Worm (Caenorhabditis elegans) whole organism, L4 larva: ENCODE measurements around the gene pqn-18.

Experiments used
- D1046.2 ChIP-seq: fragments of 200-800 bp; sonication (Bioruptor generic); IDR thresholded peaks from 2 replicates; pipeline ENCODE4 v1.3.6; 2022; ENCODE audit warnings: missing genetic modification characterization, missing compliant biosample characterization
- F37D6.2 ChIP-seq: sonication (generic microtip); optimal IDR thresholded peaks from 2 replicates; lab custom pipeline; 2016; ENCODE audit warnings: mild to moderate bottlenecking, missing genetic modification characterization, missing compliant biosample characterization
- F49E8.2 ChIP-seq: sonication (generic microtip); optimal IDR thresholded peaks from 2 replicates; lab custom pipeline; 2016; ENCODE audit warnings: missing compliant biosample characterization, mild to moderate bottlenecking, missing genetic modification characterization, borderline replicate concordance
- T20F7.1 ChIP-seq: fragments of 200-800 bp; sonication (Bioruptor generic); optimal IDR thresholded peaks from 2 replicates; lab custom pipeline; 2018; ENCODE audit warnings: mild to moderate bottlenecking, missing genetic modification characterization, missing compliant biosample characterization
- Y5F2A.4 ChIP-seq: fragments of 200-800 bp; sonication (Bioruptor generic); optimal IDR thresholded peaks from 2 replicates; lab custom pipeline; 2018; ENCODE audit warnings: mild to moderate bottlenecking, missing genetic modification characterization, missing compliant biosample characterization
- ZK546.5 ChIP-seq, 2 experiments: sonication (generic microtip); optimal IDR thresholded peaks; 2 replicates each; lab custom pipeline; 2017; ENCODE audit warnings: missing biosample characterization in 2 of 2, missing genetic modification characterization in 2 of 2
- attf-4 ChIP-seq: sonication (generic microtip); optimal IDR thresholded peaks from 3 replicates; lab custom pipeline; 2017; ENCODE audit warnings: missing biosample characterization, missing genetic modification characterization
- ceh-20 ChIP-seq: fragments of 200-800 bp; sonication (Bioruptor generic); IDR thresholded peaks from 2 replicates; pipeline ENCODE4 v1.3.6; 2022; ENCODE audit warnings: missing genetic modification reagents, missing genetic modification characterization, missing compliant biosample characterization
- ceh-28 ChIP-seq: fragments of 150-350 bp; optimal IDR thresholded peaks from 2 replicates; lab custom pipeline; 2014; ENCODE audit warnings: missing biosample characterization, missing genetic modification reagents, missing genetic modification characterization
- ceh-32 ChIP-seq: sonication (generic microtip); optimal IDR thresholded peaks from 2 replicates; lab custom pipeline; 2016; ENCODE audit warnings: mild to moderate bottlenecking, missing genetic modification characterization, missing compliant biosample characterization; ENCODE audit not compliant: poor library complexity
- ceh-62 ChIP-seq: sonication (generic microtip); optimal IDR thresholded peaks from 2 replicates; lab custom pipeline; 2017; ENCODE audit warnings: missing biosample characterization, missing genetic modification characterization
- ceh-82 ChIP-seq: sonication (generic microtip); optimal IDR thresholded peaks from 2 replicates; lab custom pipeline; 2017; ENCODE audit warnings: missing biosample characterization, missing genetic modification characterization
- ces-1 ChIP-seq: fragments of 150-350 bp; sonication (generic microtip); optimal IDR thresholded peaks from 4 replicates; lab custom pipeline; 2014; ENCODE audit warnings: missing biosample characterization, missing genetic modification reagents, missing genetic modification characterization
- cey-2 ChIP-seq: sonication (generic microtip); optimal IDR thresholded peaks from 3 replicates; lab custom pipeline; 2017; ENCODE audit warnings: missing genetic modification characterization, mild to moderate bottlenecking, missing compliant biosample characterization, antibody characterized with exemption, borderline replicate concordance; ENCODE audit not compliant: insufficient read depth
- daf-12 ChIP-seq: fragments of 150-350 bp; optimal IDR thresholded peaks from 2 replicates; lab custom pipeline; 2014; ENCODE audit warnings: missing biosample characterization, missing genetic modification reagents, missing genetic modification characterization
- daf-19 ChIP-seq: fragments of 200-800 bp; sonication (Bioruptor generic); conservative IDR thresholded peaks from 2 replicates; pipeline ENCODE4 v1.3.6; 2022; ENCODE audit warnings: missing genetic modification characterization, missing compliant biosample characterization
- dmd-8 ChIP-seq: fragments of 200-800 bp; sonication (Bioruptor generic); IDR thresholded peaks from 2 replicates; pipeline ENCODE4 v1.3.6; 2022; ENCODE audit warnings: missing genetic modification characterization, missing compliant biosample characterization
- dpl-1 ChIP-seq: fragments of 150-350 bp; optimal IDR thresholded peaks from 2 replicates; lab custom pipeline; 2014; ENCODE audit warnings: missing biosample characterization, missing genetic modification reagents, missing genetic modification characterization
- duxl-1 ChIP-seq: sonication (generic microtip); optimal IDR thresholded peaks from 2 replicates; lab custom pipeline; 2016; ENCODE audit warnings: mild to moderate bottlenecking, missing genetic modification characterization, moderate library complexity, missing compliant biosample characterization; ENCODE audit not compliant: poor library complexity
- dve-1 ChIP-seq: sonication (generic microtip); optimal IDR thresholded peaks from 2 replicates; lab custom pipeline; 2017; ENCODE audit warnings: antibody characterized with exemption, mild to moderate bottlenecking, missing genetic modification characterization, missing compliant biosample characterization; ENCODE audit not compliant: insufficient read depth
- egl-27 ChIP-seq: sonication (generic microtip); optimal IDR thresholded peaks from 3 replicates; lab custom pipeline; 2017; ENCODE audit warnings: missing biosample characterization, missing genetic modification reagents, missing genetic modification characterization
- fos-1 ChIP-seq: fragments of 150-350 bp; optimal IDR thresholded peaks from 2 replicates; lab custom pipeline; 2014; ENCODE audit warnings: missing biosample characterization, missing genetic modification characterization
- gei-8 ChIP-seq: fragments of 200-800 bp; sonication (Bioruptor generic); optimal IDR thresholded peaks from 2 replicates; lab custom pipeline; 2018; ENCODE audit warnings: mild to moderate bottlenecking, missing genetic modification characterization, missing compliant biosample characterization
- hif-1 ChIP-seq, 2 experiments: sonication (generic microtip); optimal IDR thresholded peaks; 2 replicates each; lab custom pipeline; 2016 to 2017; ENCODE audit warnings: missing compliant biosample characterization in 2 of 2, missing genetic modification characterization in 2 of 2, missing genetic modification reagents in 2 of 2, missing genotype in 2 of 2, mild to moderate bottlenecking in 1 of 2
- jun-1 ChIP-seq: fragments of 150-350 bp; optimal IDR thresholded peaks from 2 replicates; lab custom pipeline; 2014; ENCODE audit warnings: missing biosample characterization, missing genetic modification reagents, missing genetic modification characterization
- lin-1 ChIP-seq: fragments of 200-800 bp; sonication (Bioruptor generic); IDR thresholded peaks from 2 replicates; pipeline ENCODE4 v1.3.6; 2022; ENCODE audit warnings: missing genetic modification reagents, missing genetic modification characterization, missing compliant biosample characterization
- lin-38 ChIP-seq: fragments of 200-800 bp; sonication (Bioruptor generic); IDR thresholded peaks from 2 replicates; pipeline ENCODE4 v1.3.6; 2022; ENCODE audit warnings: missing genetic modification reagents, missing genetic modification characterization, missing compliant biosample characterization
- lsy-2 ChIP-seq, 2 experiments: fragments of 150-350 bp in 1 of 2; sonication (generic microtip) in 1 of 2; optimal IDR thresholded peaks; 2 replicates each; lab custom pipeline; 2014 to 2017; ENCODE audit warnings: missing biosample characterization in 2 of 2, missing genetic modification characterization in 2 of 2
- mdl-1 ChIP-seq, 2 experiments: fragments of 150-350 bp in 1 of 2; sonication (generic microtip) in 1 of 2; optimal IDR thresholded peaks; 2 replicates each; lab custom pipeline; 2014 to 2017; ENCODE audit warnings: missing biosample characterization in 2 of 2, missing genetic modification characterization in 2 of 2
- mep-1 ChIP-seq: fragments of 150-350 bp; sonication (generic microtip); optimal IDR thresholded peaks from 3 replicates; lab custom pipeline; 2014; ENCODE audit warnings: missing biosample characterization, missing genetic modification characterization
- mxl-2 ChIP-seq: fragments of 200-800 bp; sonication (Bioruptor generic); conservative IDR thresholded peaks from 2 replicates; pipeline ENCODE4 v1.3.6; 2022; ENCODE audit warnings: missing genetic modification reagents, missing genetic modification characterization, missing compliant biosample characterization
- nhr-10 ChIP-seq: fragments of 150-350 bp; optimal IDR thresholded peaks from 2 replicates; lab custom pipeline; 2014; ENCODE audit warnings: missing biosample characterization, missing genetic modification characterization
- nhr-102 ChIP-seq: sonication (generic microtip); optimal IDR thresholded peaks from 2 replicates; lab custom pipeline; 2016; ENCODE audit warnings: mild to moderate bottlenecking, missing genetic modification characterization, moderate library complexity, missing compliant biosample characterization
- nhr-28 ChIP-seq: fragments of 150-350 bp; optimal IDR thresholded peaks from 2 replicates; lab custom pipeline; 2014; ENCODE audit warnings: missing biosample characterization, missing genetic modification characterization
- nhr-41 ChIP-seq: fragments of 200-800 bp; sonication (Bioruptor generic); IDR thresholded peaks from 2 replicates; pipeline ENCODE4 v1.3.6; 2022; ENCODE audit warnings: missing genetic modification reagents, missing genetic modification characterization, missing compliant biosample characterization
- nhr-42 ChIP-seq: fragments of 200-800 bp; sonication (Bioruptor generic); IDR thresholded peaks from 2 replicates; pipeline ENCODE4 v1.3.6; 2022; ENCODE audit warnings: missing genetic modification characterization, missing compliant biosample characterization
- nhr-48 ChIP-seq: sonication (generic microtip); optimal IDR thresholded peaks from 2 replicates; lab custom pipeline; 2016; ENCODE audit warnings: mild to moderate bottlenecking, missing genetic modification characterization, missing compliant biosample characterization
- nhr-6 ChIP-seq: fragments of 150-350 bp; optimal IDR thresholded peaks from 2 replicates; lab custom pipeline; 2014; ENCODE audit warnings: missing biosample characterization, missing genetic modification characterization
- nhr-76 ChIP-seq: fragments of 150-350 bp; optimal IDR thresholded peaks from 2 replicates; lab custom pipeline; 2014; ENCODE audit warnings: missing biosample characterization, missing genetic modification characterization
- nhr-77 ChIP-seq: fragments of 150-350 bp; optimal IDR thresholded peaks from 2 replicates; lab custom pipeline; 2014; ENCODE audit warnings: missing biosample characterization, missing genetic modification characterization
- rbr-2 ChIP-seq: sonication (generic microtip); optimal IDR thresholded peaks from 2 replicates; lab custom pipeline; 2016; ENCODE audit warnings: missing genotype, missing genetic modification characterization, missing compliant biosample characterization
- saeg-2 ChIP-seq: fragments of 200-800 bp; sonication (Bioruptor generic); IDR thresholded peaks from 2 replicates; pipeline ENCODE4 v1.3.6; 2022; ENCODE audit warnings: missing genetic modification reagents, missing genetic modification characterization, missing compliant biosample characterization
- sdz-12 ChIP-seq: fragments of 200-800 bp; sonication (Bioruptor generic); optimal IDR thresholded peaks from 2 replicates; lab custom pipeline; 2018; ENCODE audit warnings: mild to moderate bottlenecking, missing genetic modification characterization, missing compliant biosample characterization
- skn-1 ChIP-seq: fragments of 150-350 bp; optimal IDR thresholded peaks from 2 replicates; lab custom pipeline; 2014; ENCODE audit warnings: missing biosample characterization, missing genetic modification characterization
- snpc-4 ChIP-seq: fragments of 150-350 bp; optimal IDR thresholded peaks from 2 replicates; lab custom pipeline; 2014; ENCODE audit warnings: missing biosample characterization, missing genetic modification characterization
- spr-3 ChIP-seq: fragments of 200-800 bp; sonication (Bioruptor generic); optimal IDR thresholded peaks from 2 replicates; lab custom pipeline; 2018; ENCODE audit warnings: mild to moderate bottlenecking, missing genetic modification characterization, missing compliant biosample characterization
- tag-97 ChIP-seq: fragments of 200-800 bp; sonication (Bioruptor generic); IDR thresholded peaks from 2 replicates; pipeline ENCODE4 v1.3.6; 2022; ENCODE audit warnings: missing genetic modification characterization, missing compliant biosample characterization
- unc-39 ChIP-seq: sonication (generic microtip); optimal IDR thresholded peaks from 2 replicates; lab custom pipeline; 2017; ENCODE audit warnings: missing biosample characterization, missing genetic modification characterization
- zfp-2 ChIP-seq: sonication (generic microtip); optimal IDR thresholded peaks from 2 replicates; lab custom pipeline; 2016; ENCODE audit warnings: mild to moderate bottlenecking, missing genetic modification characterization, missing compliant biosample characterization
- zip-11 ChIP-seq: fragments of 200-800 bp; sonication (Bioruptor generic); IDR thresholded peaks from 2 replicates; pipeline ENCODE4 v1.3.6; 2022; ENCODE audit warnings: missing genetic modification characterization, missing compliant biosample characterization
- zip-2 ChIP-seq: fragments of 150-350 bp; optimal IDR thresholded peaks from 2 replicates; lab custom pipeline; 2014; ENCODE audit warnings: missing biosample characterization, missing genetic modification characterization

The pqn-18 gene

ce11 chrX:12889837-12890449 is 17.7 kb upstream of the pqn-18 start (continued):
- TF ChIP-seq jun-1 (tag; lab: Kevin White, UChicago): no peak
- TF ChIP-seq unc-39: no peak
- no peak for TF ChIP-seq ceh-62 (tag; lab: Kevin White, UChicago)
- TF ChIP-seq mdl-1 (tag; optimal IDR thresholded peaks at IDR 0.05; lab: Kevin White, UChicago): no peak
- peak; percentile 67 for TF ChIP-seq mep-1 (tag; lab: Kevin White, UChicago)
- TF ChIP-seq dve-1: peak; percentile 77
- TF ChIP-seq sdz-12: peak; percentile 91
- peak; percentile 53 for TF ChIP-seq nhr-77 (tag; lab: Kevin White, UChicago)
- TF ChIP-seq duxl-1 (tag; lab: Kevin White, UChicago): peak; percentile 86
- TF ChIP-seq nhr-6 (tag; lab: Kevin White, UChicago): no peak
- peak; percentile 74 for TF ChIP-seq nhr-48 (tag; lab: Kevin White, UChicago)
- peak; percentile 22 for TF ChIP-seq dpl-1 (GFP tag; lab: Kevin White, UChicago)
- TF ChIP-seq T20F7.1 (GFP tag; lab: Kevin White, UChicago): no peak
- TF ChIP-seq nhr-28: peak; percentile 51
- no peak for TF ChIP-seq daf-12 (tag; lab: Kevin White, UChicago)
- no peak for TF ChIP-seq tag-97 (GFP tag; lab: Robert Waterston, UW)
- TF ChIP-seq nhr-76: no peak
- TF ChIP-seq nhr-42 (GFP tag; lab: Robert Waterston, UW): peak; percentile 74; the same call in 1 of the 2 replicates
- peak; percentile 33 for TF ChIP-seq F49E8.2 (tag; lab: Kevin White, UChicago)
- peak; percentile 72; the same call in 1 of the 2 replicates for TF ChIP-seq dmd-8 (GFP tag; lab: Robert Waterston, UW)
- TF ChIP-seq F37D6.2 (tag; lab: Kevin White, UChicago): peak; percentile 50
- TF ChIP-seq egl-27: no peak
- peak; percentile 59; the same call in 1 of the 2 replicates for TF ChIP-seq ceh-20 (GFP tag; lab: Robert Waterston, UW)
- TF ChIP-seq mxl-2 (GFP tag; lab: Robert Waterston, UW): peak; percentile 37; the same call in 1 of the 2 replicates
- no peak for TF ChIP-seq snpc-4
- peak; percentile 63 for TF ChIP-seq lin-38 (GFP tag; lab: Robert Waterston, UW)
- TF ChIP-seq skn-1 (tag; lab: Kevin White, UChicago): no peak
- TF ChIP-seq ceh-28: no peak
- peak; percentile 78 for TF ChIP-seq rbr-2
- no peak for TF ChIP-seq cey-2 (tag; lab: Kevin White, UChicago)
- peak; percentile 32 for TF ChIP-seq attf-4
- peak; percentile 61 for TF ChIP-seq zip-2 (tag; lab: Kevin White, UChicago)
- peak; percentile 10 for TF ChIP-seq ceh-32
- no peak for TF ChIP-seq zip-11
- TF ChIP-seq fos-1 (tag; lab: Kevin White, UChicago): no peak
- 0 out of 2 replicates have a peak, but pooled peaks have one; percentile 73 for TF ChIP-seq D1046.2 (GFP tag; lab: Robert Waterston, UW)
- no peak for TF ChIP-seq ceh-82 (tag; lab: Kevin White, UChicago)
- TF ChIP-seq nhr-102 (tag; lab: Kevin White, UChicago): peak; percentile 80
- peak; percentile 39; the same call in 1 of the 2 replicates for TF ChIP-seq nhr-41 (GFP tag; lab: Robert Waterston, UW)
- no peak for TF ChIP-seq zfp-2 (tag; lab: Kevin White, UChicago)
- TF ChIP-seq spr-3 (GFP tag; lab: Kevin White, UChicago): peak; percentile 61
- no peak for TF ChIP-seq nhr-10 (tag; lab: Kevin White, UChicago)
- TF ChIP-seq saeg-2 (GFP tag; lab: Robert Waterston, UW): peak; percentile 86
- peak; percentile 26 for TF ChIP-seq ces-1 (GFP tag; lab: Kevin White, UChicago)
- TF ChIP-seq Y5F2A.4 (GFP tag; lab: Kevin White, UChicago): no peak
- peak; percentile 63 for TF ChIP-seq lin-1 (GFP tag; lab: Robert Waterston, UW)
- peak; percentile 91 for TF ChIP-seq daf-19
- peak; percentile 33 for TF ChIP-seq gei-8 (GFP tag; lab: Kevin White, UChicago)
- peak; percentile 64 to 65 for TF ChIP-seq lsy-2 (tag; optimal IDR thresholded peaks at IDR 0.05; lab: Kevin White, UChicago)
- no peak for TF ChIP-seq ZK546.5 (tag; optimal IDR thresholded peaks at IDR 0.05; lab: Kevin White, UChicago)
- peak in 1 of 2 experiments; percentile 60 for TF ChIP-seq hif-1 (tag; optimal IDR thresholded peaks at IDR 0.05; lab: Kevin White, UChicago)
